Worm (Caenorhabditis elegans): ENCODE measurements around the gene arx-6.

DNA sequence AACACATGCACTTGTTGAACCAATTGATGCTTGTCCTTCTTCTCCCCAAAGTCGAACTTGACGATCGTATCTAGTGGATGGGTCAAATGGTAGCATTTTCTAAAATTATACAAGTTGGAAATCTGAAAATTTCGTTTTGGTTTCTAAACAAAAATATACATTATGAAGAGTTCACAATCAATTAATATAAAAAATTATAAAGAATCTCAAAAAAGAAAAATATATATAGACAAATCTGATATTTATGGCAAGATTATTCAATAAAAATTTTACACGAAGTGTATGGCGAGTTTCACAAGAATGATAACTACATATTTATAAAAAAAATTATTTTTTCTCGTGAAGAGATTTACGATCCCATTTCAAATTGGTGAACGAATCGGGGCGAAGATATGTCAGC is 41.8 kb downstream of the arx-6 start, which contains the start of gene ula-1:
- TF ChIP-seq flt-1 (GFP tag; IDR thresholded peaks at IDR 0.05): no peak
- no peak for TF ChIP-seq ama-1 (optimal IDR thresholded peaks at IDR 0.05)
- no peak for TF ChIP-seq tra-4 (tag; optimal IDR thresholded peaks at IDR 0.05)
- no peak for TF ChIP-seq hnd-1 (tag; optimal IDR thresholded peaks at IDR 0.05)
- TF ChIP-seq hmg-4 (GFP tag; optimal IDR thresholded peaks at IDR 0.05): no peak
- no peak for TF ChIP-seq ceh-36 (tag; optimal IDR thresholded peaks at IDR 0.05)
- TF ChIP-seq sea-1 (GFP tag; conservative IDR thresholded peaks at IDR 0.05): no peak
- no peak for TF ChIP-seq pes-1 (GFP tag; IDR thresholded peaks at IDR 0.05)
- TF ChIP-seq aly-1 (tag; optimal IDR thresholded peaks at IDR 0.05): no peak
- no peak for TF ChIP-seq ets-7 (tag; optimal IDR thresholded peaks at IDR 0.05)
- TF ChIP-seq ceh-13 (GFP tag; optimal IDR thresholded peaks at IDR 0.05): no peak
- TF ChIP-seq B0310.2 (tag; optimal IDR thresholded peaks at IDR 0.05): no peak
- TF ChIP-seq scrt-1 (GFP tag; IDR thresholded peaks at IDR 0.05): no peak

Data from whole organism, early embryonic.